Fruit fly (Drosophila melanogaster): ENCODE data around the gene CG15035.

CG15035 gene

dm6 chrX:7417875-7418274 is 14.9 kb upstream of the CG15035 start:
- TF ChIP-seq sens (GFP tag): peak; percentile 76
- TF ChIP-seq nmo (GFP tag; optimal IDR thresholded peaks at IDR 0.05): peak; percentile 70
- no peak for TF ChIP-seq knrl (GFP tag; IDR thresholded peaks at IDR 0.05; ENCODE audit: partially characterized antibody)
- peak; percentile 11 for TF ChIP-seq gem (tag; optimal IDR thresholded peaks at IDR 0.05)
- no peak for TF ChIP-seq NC2β (GFP tag; optimal IDR thresholded peaks at IDR 0.05)

dm6 chrX:7416953-7417352 is 14.0 kb upstream of the CG15035 start, which contains the start of gene CG34337:
TSS of gene CG34337 (plus strand) at chrX:7417253.
- peak; percentile 1 for TF ChIP-seq sens (GFP tag)
- TF ChIP-seq lbe (GFP tag; optimal IDR thresholded peaks at IDR 0.05): no peak

- no peak for TF ChIP-seq CG8281 (tag; optimal IDR thresholded peaks at IDR 0.05)
- TF ChIP-seq kah (GFP tag; optimal IDR thresholded peaks at IDR 0.05): no peak
- no peak for TF ChIP-seq TFAM (GFP tag; optimal IDR thresholded peaks at IDR 0.05)
- no peak for TF ChIP-seq gfzf (GFP tag; optimal IDR thresholded peaks at IDR 0.05)
- TF ChIP-seq CG2199 (GFP tag; IDR thresholded peaks at IDR 0.05): no peak
- peak; percentile 17 for TF ChIP-seq fd96Cb (tag; optimal IDR thresholded peaks at IDR 0.05)
- no peak for TF ChIP-seq B-H1 (GFP tag; IDR thresholded peaks at IDR 0.05)
- TF ChIP-seq mirr (GFP tag; optimal IDR thresholded peaks at IDR 0.05): no peak
- no peak for TF ChIP-seq CG10959 (GFP tag; IDR thresholded peaks at IDR 0.05)
- TF ChIP-seq CG6175 (GFP tag; IDR thresholded peaks at IDR 0.05): no peak
- peak; percentile 37 for TF ChIP-seq dmrt11E (tag; optimal IDR thresholded peaks at IDR 0.05)
- no peak for TF ChIP-seq CG15514 (GFP tag; optimal IDR thresholded peaks at IDR 0.05)
- no peak for TF ChIP-seq HLH54F (GFP tag; optimal IDR thresholded peaks at IDR 0.05)
- TF ChIP-seq Spps (tag; optimal IDR thresholded peaks at IDR 0.05): no peak
- no peak for TF ChIP-seq CG14667 (GFP tag; IDR thresholded peaks at IDR 0.05)
- no peak for TF ChIP-seq Opbp (GFP tag; IDR thresholded peaks at IDR 0.05; ENCODE audit: partially characterized antibody)
- TF ChIP-seq hth (optimal IDR thresholded peaks at IDR 0.05): no peak
- TF ChIP-seq CG12236 (GFP tag; optimal IDR thresholded peaks at IDR 0.05): no peak
- no peak for TF ChIP-seq Stat92E (GFP tag; optimal IDR thresholded peaks at IDR 0.05)
- TF ChIP-seq lola (GFP tag; optimal IDR thresholded peaks at IDR 0.05): no peak
- peak; percentile 37; the same call in 1 of the 2 replicates for TF ChIP-seq CG6689 (GFP tag; IDR thresholded peaks at IDR 0.05)
- TF ChIP-seq lmd (GFP tag; IDR thresholded peaks at IDR 0.05): peak; percentile 8; the same call in 1 of the 2 replicates
- no peak for TF ChIP-seq esg (GFP tag; conservative IDR thresholded peaks at IDR 0.05)
- TF ChIP-seq CHES-1-like (GFP tag; optimal IDR thresholded peaks at IDR 0.05): no peak
- TF ChIP-seq CG9609 (GFP tag; optimal IDR thresholded peaks at IDR 0.05): no peak
- TF ChIP-seq CG12659 (GFP tag; optimal IDR thresholded peaks at IDR 0.05): no peak
- no peak for TF ChIP-seq bab2 (GFP tag; optimal IDR thresholded peaks at IDR 0.05)
- no peak for TF ChIP-seq emc (GFP tag; optimal IDR thresholded peaks at IDR 0.05)
- no peak for TF ChIP-seq pita (GFP tag; optimal IDR thresholded peaks at IDR 0.05)
- no peak for TF ChIP-seq CG12769 (tag; optimal IDR thresholded peaks at IDR 0.05)
- no peak for TF ChIP-seq ATbp (GFP tag; optimal IDR thresholded peaks at IDR 0.05)
- no peak for TF ChIP-seq CG9437 (GFP tag; optimal IDR thresholded peaks at IDR 0.05)
- TF ChIP-seq CG16815 (GFP tag; optimal IDR thresholded peaks at IDR 0.05): no peak
- no peak for TF ChIP-seq chm (GFP tag; IDR thresholded peaks at IDR 0.05)
- peak; percentile 12 for TF ChIP-seq Xbp1 (GFP tag; optimal IDR thresholded peaks at IDR 0.05)
- TF ChIP-seq ken (GFP tag; IDR thresholded peaks at IDR 0.05): 0 out of 3 replicates have a peak, but pooled peaks have one; percentile 4
- TF ChIP-seq BtbVII (GFP tag; optimal IDR thresholded peaks at IDR 0.05): no peak
- TF ChIP-seq CG1529 (GFP tag; optimal IDR thresholded peaks at IDR 0.05): no peak
- no peak for TF ChIP-seq CG1233 (GFP tag; optimal IDR thresholded peaks at IDR 0.05)
- TF ChIP-seq CG11247 (GFP tag; IDR thresholded peaks at IDR 0.05): no peak
- TF ChIP-seq wor (GFP tag; IDR thresholded peaks at IDR 0.05): no peak
- TF ChIP-seq CG12391 (tag; optimal IDR thresholded peaks at IDR 0.05): peak; percentile 13
Measured at dm6 chrX:7415027-7415426, 12.1 kb upstream of the CG15035 start.

Measured in whole organism, embryonic.